Worm (Caenorhabditis elegans) whole organism, L1 larva: Measurements from ENCODE around the gene R01H10.4.

Source experiments
- ama-1 ChIP-seq: fragments of 150-350 bp; optimal IDR thresholded peaks from 2 replicates; lab custom pipeline; 2014
- elt-3 ChIP-seq, 6 experiments: fragments of 150-350 bp in 1 of 6; sonication (generic microtip); optimal IDR thresholded peaks; 2 replicates each; lab custom pipeline; 2017 to 2018; ENCODE audit warnings: missing biosample characterization in 6 of 6, missing genetic modification characterization in 6 of 6, inconsistent platforms in 1 of 6
- fkh-10 ChIP-seq: sonication (generic microtip); optimal IDR thresholded peaks from 2 replicates; lab custom pipeline; 2017; ENCODE audit warnings: missing biosample characterization, missing genetic modification reagents, missing genetic modification characterization
- fos-1 ChIP-seq: fragments of 150-350 bp; optimal IDR thresholded peaks from 2 replicates; lab custom pipeline; 2014; ENCODE audit warnings: missing biosample characterization, missing genetic modification characterization
- hpl-2 ChIP-seq: fragments of 150-350 bp; optimal IDR thresholded peaks from 2 replicates; lab custom pipeline; 2014; ENCODE audit warnings: missing biosample characterization, missing genetic modification reagents, missing genetic modification characterization
- lin-14 ChIP-seq: fragments of 200-800 bp; sonication (Bioruptor generic); optimal IDR thresholded peaks from 2 replicates; lab custom pipeline; 2018; ENCODE audit warnings: mild to moderate bottlenecking, missing genetic modification characterization, moderate library complexity, missing compliant biosample characterization
- lsy-2 ChIP-seq, 2 experiments: fragments of 150-350 bp; optimal IDR thresholded peaks; 2 replicates each; lab custom pipeline; 2014; ENCODE audit warnings: missing biosample characterization in 2 of 2, missing genetic modification characterization in 2 of 2
- nhr-28 ChIP-seq: fragments of 150-350 bp; optimal IDR thresholded peaks from 2 replicates; lab custom pipeline; 2014; ENCODE audit warnings: missing biosample characterization, missing genetic modification characterization
- rnt-1 ChIP-seq: sonication (generic microtip); optimal IDR thresholded peaks from 2 replicates; lab custom pipeline; 2016; ENCODE audit warnings: mild to moderate bottlenecking, missing genetic modification characterization, moderate library complexity, missing compliant biosample characterization
- snpc-4 ChIP-seq: fragments of 150-350 bp; optimal IDR thresholded peaks from 2 replicates; lab custom pipeline; 2014; ENCODE audit warnings: missing biosample characterization, missing genetic modification characterization
- tbx-2 ChIP-seq: sonication (generic microtip); optimal IDR thresholded peaks from 2 replicates; lab custom pipeline; 2016; ENCODE audit warnings: missing genetic modification characterization, missing compliant biosample characterization
- unc-86 ChIP-seq: sonication (generic microtip); optimal IDR thresholded peaks from 2 replicates; lab custom pipeline; 2016; ENCODE audit warnings: missing genetic modification characterization, missing compliant biosample characterization

DNA sequence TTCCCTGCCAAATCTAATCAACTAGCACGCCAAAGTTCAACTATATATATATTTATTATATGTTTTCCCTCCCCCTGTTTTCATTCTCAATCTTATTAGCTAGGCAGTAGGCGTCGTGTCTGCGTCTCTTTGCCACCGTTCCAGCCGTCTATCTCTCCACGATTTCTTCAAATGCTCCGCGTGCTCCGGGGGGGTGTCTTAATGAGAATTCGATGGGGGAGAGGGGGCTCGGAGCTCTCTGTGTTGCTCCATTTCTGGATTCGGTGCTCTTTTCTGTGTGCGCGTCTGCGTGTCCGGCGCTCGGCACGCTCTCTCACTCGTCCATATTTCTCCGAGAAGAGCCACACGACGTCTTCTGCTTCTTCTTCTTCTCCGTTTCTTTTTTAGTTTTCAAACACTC is 29.6 kb downstream of the R01H10.4 start:
- TF ChIP-seq hpl-2 (no peak), nhr-28 (tag; lab: Kevin White, UChicago) (no peak), elt-3 (tag; optimal IDR thresholded peaks at IDR 0.05; lab: Kevin White, UChicago) (no peak), fkh-10 (GFP tag; lab: Kevin White, UChicago) (peak; percentile 82), ama-1 (lab: Kevin White, UChicago) (no peak), snpc-4 (tag; lab: Kevin White, UChicago) (peak; percentile 16), unc-86 (tag; lab: Kevin White, UChicago) (peak; percentile 82), tbx-2 (tag; lab: Kevin White, UChicago) (peak; percentile 68), rnt-1 (peak; percentile 28), fos-1 (tag; lab: Kevin White, UChicago) (no peak), lsy-2 (tag; optimal IDR thresholded peaks at IDR 0.05; lab: Kevin White, UChicago) (peak; percentile 48 to 65), lin-14 (GFP tag; lab: Kevin White, UChicago) (peak; percentile 98)
